Worm (Caenorhabditis elegans): ENCODE results near the gene rpl-35.

Gene rpl-35

ce11 chrIII:7854494-7855184, at the start of gene rpl-35:
Gene rpl-35 (plus strand): TSS chrIII:7855134.
- TF ChIP-seq unc-62 (GFP tag; optimal IDR thresholded peaks at IDR 0.05) = peak; percentile 38

ce11 chrIII:7805253-7805652, 49.7 kb upstream of the rpl-35 start:
- TF ChIP-seq unc-62 (GFP tag; optimal IDR thresholded peaks at IDR 0.05) = no peak

- no peak for TF ChIP-seq unc-62 (GFP tag; optimal IDR thresholded peaks at IDR 0.05)
Measured at ce11 chrIII:7806947-7807346, 48.0 kb upstream of the rpl-35 start.

- no peak for TF ChIP-seq unc-62 (GFP tag; optimal IDR thresholded peaks at IDR 0.05)
Measured at ce11 chrIII:7809033-7809432, 45.9 kb upstream of the rpl-35 start.

- TF ChIP-seq unc-62 (GFP tag; optimal IDR thresholded peaks at IDR 0.05) = no peak
Measured at ce11 chrIII:7812208-7812880, 42.6 kb upstream of the rpl-35 start.

- no peak for TF ChIP-seq unc-62 (GFP tag; optimal IDR thresholded peaks at IDR 0.05)
Measured at ce11 chrIII:7814159-7815055, 40.5 kb upstream of the rpl-35 start, which contains the start of gene egl-5. Gene egl-5 (plus strand): TSS chrIII:7814374.

ce11 chrIII:7815056-7815366, 39.9 kb upstream of the rpl-35 start:
- TF ChIP-seq unc-62 (GFP tag; optimal IDR thresholded peaks at IDR 0.05) = no peak

ce11 chrIII:7815571-7816348, 39.2 kb upstream of the rpl-35 start:
- no peak for TF ChIP-seq unc-62 (GFP tag; optimal IDR thresholded peaks at IDR 0.05)

ce11 chrIII:7816463-7816862, 38.5 kb upstream of the rpl-35 start:
- TF ChIP-seq unc-62 (GFP tag; optimal IDR thresholded peaks at IDR 0.05) = no peak

- no peak for TF ChIP-seq unc-62 (GFP tag; optimal IDR thresholded peaks at IDR 0.05)
Measured at ce11 chrIII:7818965-7819364, 36.0 kb upstream of the rpl-35 start.

ce11 chrIII:7819866-7820265, 35.1 kb upstream of the rpl-35 start:
- no peak for TF ChIP-seq unc-62 (GFP tag; optimal IDR thresholded peaks at IDR 0.05)

ce11 chrIII:7823285-7823684, 31.6 kb upstream of the rpl-35 start:
- TF ChIP-seq unc-62 (GFP tag; optimal IDR thresholded peaks at IDR 0.05) = no peak

- TF ChIP-seq unc-62 (GFP tag; optimal IDR thresholded peaks at IDR 0.05) = no peak
Measured at ce11 chrIII:7824041-7824440, 30.9 kb upstream of the rpl-35 start.

- no peak for TF ChIP-seq unc-62 (GFP tag; optimal IDR thresholded peaks at IDR 0.05)
Measured at ce11 chrIII:7828576-7829461, 26.1 kb upstream of the rpl-35 start, which contains the start of the genes egl-45 and kcmf-1. Gene egl-45 (minus strand): TSS chrIII:7828626. Gene kcmf-1 (plus strand): TSS chrIII:7829411.

ce11 chrIII:7832473-7832872, 22.5 kb upstream of the rpl-35 start:
- TF ChIP-seq unc-62 (GFP tag; optimal IDR thresholded peaks at IDR 0.05) = no peak

All from whole organism, dauer.